Fruit fly (Drosophila melanogaster) whole organism, wandering third instar larva: ENCODE results near the gene CG7054.

ENCODE experiments used
- CG9705 ChIP-seq: fragments of 200-800 bp; sonication (Bioruptor generic); optimal IDR thresholded peaks from 2 replicates; lab custom pipeline; 2018; ENCODE audit warnings: missing biosample characterization, mild to moderate bottlenecking, missing genetic modification characterization
- Dfd ChIP-seq: fragments of >200 bp; optimal IDR thresholded peaks from 2 replicates; lab custom pipeline; 2017; ENCODE audit warnings: missing biosample characterization, missing genetic modification characterization
- Dif ChIP-seq: fragments of 200-275, 200-300 bp; sonication (Bioruptor generic); optimal IDR thresholded peaks from 2 replicates; lab custom pipeline; 2018; ENCODE audit warnings: missing biosample characterization, missing genetic modification characterization; ENCODE audit not compliant: partially characterized antibody
- GATAd ChIP-seq: sonication (Bioruptor generic); optimal IDR thresholded peaks from 2 replicates; lab custom pipeline; 2016; ENCODE audit warnings: missing biosample characterization, missing genetic modification characterization
- Hnf4 ChIP-seq: fragments of 200-800 bp; sonication (Bioruptor generic); optimal IDR thresholded peaks from 2 replicates; lab custom pipeline; 2016; ENCODE audit warnings: missing biosample characterization, mild to moderate bottlenecking, missing genetic modification characterization
- Hr83 ChIP-seq: fragments of 200-300 bp; sonication (Bioruptor generic); optimal IDR thresholded peaks from 2 replicates; lab custom pipeline; 2016; ENCODE audit warnings: missing biosample characterization, mild to moderate bottlenecking, missing genetic modification characterization, moderate library complexity; ENCODE audit not compliant: poor library complexity, severe bottlenecking
- Jra ChIP-seq: sonication (Bioruptor generic); optimal IDR thresholded peaks from 2 replicates; lab custom pipeline; 2016; ENCODE audit warnings: missing biosample characterization, missing genetic modification characterization
- Mio ChIP-seq: sonication (Bioruptor generic); optimal IDR thresholded peaks from 2 replicates; lab custom pipeline; 2016; ENCODE audit warnings: missing biosample characterization, missing genetic modification characterization
- Myc ChIP-seq: fragments of >200 bp; optimal IDR thresholded peaks from 2 replicates; lab custom pipeline; 2017
- OdsH ChIP-seq: fragments of 200-800 bp; sonication (Bioruptor generic); optimal IDR thresholded peaks from 2 replicates; lab custom pipeline; 2016; ENCODE audit warnings: missing biosample characterization, mild to moderate bottlenecking, missing genetic modification characterization
- Rel ChIP-seq, 2 experiments: fragments of 200-800 bp; sonication (Bioruptor generic) in 1 of 2; optimal IDR thresholded peaks; 2 replicates in 1 of 2; 3 replicates in 1 of 2; lab custom pipeline; 2016 to 2019; ENCODE audit warnings: mild to moderate bottlenecking in 2 of 2, missing biosample characterization in 2 of 2, missing genetic modification characterization in 2 of 2, moderate library complexity in 1 of 2
- Sp1 ChIP-seq: fragments of 200-800 bp; sonication (Bioruptor generic); optimal IDR thresholded peaks from 3 replicates; lab custom pipeline; 2019; ENCODE audit warnings: missing biosample characterization, mild to moderate bottlenecking, missing genetic modification characterization, moderate library complexity
- br ChIP-seq: fragments of 200-800 bp; sonication (Bioruptor generic); optimal IDR thresholded peaks from 2 replicates; lab custom pipeline; 2016; ENCODE audit warnings: missing biosample characterization, missing genetic modification characterization
- brk ChIP-seq: fragments of 200-800 bp; sonication (Bioruptor generic); optimal IDR thresholded peaks from 2 replicates; lab custom pipeline; 2016; ENCODE audit warnings: missing biosample characterization, mild to moderate bottlenecking, missing genetic modification characterization
- dl ChIP-seq, 2 experiments: fragments of 175-275, 200-275 bp in 1 of 2; fragments of 200-275 bp in 1 of 2; sonication (Bioruptor generic); optimal IDR thresholded peaks; lab custom pipeline; 2018; ENCODE audit warnings: mild to moderate bottlenecking in 2 of 2, missing biosample characterization in 2 of 2, missing genetic modification characterization in 2 of 2, moderate library complexity in 2 of 2; ENCODE audit not compliant: partially characterized antibody in 2 of 2, insufficient read depth in 1 of 2
- dsf ChIP-seq: sonication (Bioruptor generic); optimal IDR thresholded peaks from 2 replicates; lab custom pipeline; 2016; ENCODE audit warnings: missing biosample characterization, missing genetic modification characterization, borderline replicate concordance
- ey ChIP-seq: fragments of 200-800 bp; sonication (Bioruptor generic); optimal IDR thresholded peaks from 2 replicates; lab custom pipeline; 2016; ENCODE audit warnings: missing biosample characterization, missing genetic modification characterization
- foxo ChIP-seq, 2 experiments: fragments of 200-800 bp; sonication (Bioruptor generic); optimal IDR thresholded peaks; 2 replicates in 1 of 2; 3 replicates in 1 of 2; lab custom pipeline; 2016 to 2017; ENCODE audit warnings: missing biosample characterization in 2 of 2, missing genetic modification characterization in 2 of 2
- fru ChIP-seq: fragments of 200-800 bp; sonication (Bioruptor generic); optimal IDR thresholded peaks from 3 replicates; lab custom pipeline; 2016; ENCODE audit warnings: missing biosample characterization, mild to moderate bottlenecking, missing genetic modification characterization
- h ChIP-seq: fragments of 200-800 bp; sonication (Bioruptor generic); optimal IDR thresholded peaks from 3 replicates; lab custom pipeline; 2016; ENCODE audit warnings: missing biosample characterization, mild to moderate bottlenecking, missing genetic modification characterization
- psq ChIP-seq: fragments of 200-800 bp; sonication (Bioruptor generic); optimal IDR thresholded peaks from 3 replicates; lab custom pipeline; 2017; ENCODE audit warnings: missing biosample characterization, mild to moderate bottlenecking, missing genetic modification characterization, moderate library complexity
- rgr ChIP-seq: fragments of 200-800 bp; sonication (Bioruptor generic); optimal IDR thresholded peaks from 3 replicates; lab custom pipeline; 2016; ENCODE audit warnings: missing biosample characterization, mild to moderate bottlenecking, missing genetic modification characterization
- sage ChIP-seq: fragments of 200-800 bp; sonication (Bioruptor generic); optimal IDR thresholded peaks from 2 replicates; lab custom pipeline; 2016; ENCODE audit warnings: missing biosample characterization, mild to moderate bottlenecking, missing genetic modification characterization
- usp ChIP-seq: fragments of >200 bp; optimal IDR thresholded peaks from 2 replicates; lab custom pipeline; 2017; ENCODE audit warnings: missing biosample characterization, missing genetic modification characterization
- woc ChIP-seq: sonication (Bioruptor generic); optimal IDR thresholded peaks from 2 replicates; lab custom pipeline; 2016; ENCODE audit warnings: missing biosample characterization, mild to moderate bottlenecking, missing genetic modification characterization

CG7054 gene

DNA sequence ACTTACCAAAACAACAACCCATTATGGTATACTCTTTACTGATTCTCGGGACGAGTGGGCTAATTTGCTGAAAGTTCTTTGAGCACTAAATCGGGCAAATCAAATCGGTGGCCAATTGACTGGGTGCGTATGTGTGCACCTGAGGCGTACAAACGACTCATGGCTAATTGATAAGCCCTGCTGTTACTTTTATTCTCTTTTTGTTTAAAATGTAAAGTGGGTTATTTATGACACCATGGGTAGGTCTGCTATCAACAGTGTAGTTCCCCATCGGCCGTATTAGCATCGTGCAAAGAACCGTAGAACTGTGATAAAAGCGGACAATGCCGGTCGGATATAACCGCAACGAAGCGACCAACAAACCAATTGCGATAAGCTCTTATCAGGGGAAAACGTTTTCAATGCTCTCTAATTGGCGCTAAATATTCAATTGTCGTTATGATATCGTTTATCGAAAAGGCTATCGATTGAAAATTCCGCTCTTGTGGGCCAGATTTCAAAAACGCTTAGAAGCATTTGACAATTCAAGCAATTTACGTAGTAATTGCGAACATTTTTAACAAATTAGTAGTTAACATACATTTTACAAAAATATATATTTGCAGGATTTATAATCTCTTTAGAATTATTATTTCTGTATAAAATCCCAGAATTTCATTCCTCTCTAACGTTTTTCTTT is 17.5 kb upstream of the CG7054 start, which contains the start of gene CG34288 (continued):
- TF ChIP-seq br (GFP tag; lab: Kevin White, UChicago) (peak; percentile 43), Dif (GFP tag; lab: Kevin White, UChicago) (no peak), Rel (GFP tag; optimal IDR thresholded peaks at IDR 0.05; lab: Kevin White, UChicago) (peak; percentile 65), Rel (tag; optimal IDR thresholded peaks at IDR 0.05; lab: Kevin White, UChicago) (peak; percentile 96), Hr83 (GFP tag; lab: Kevin White, UChicago) (peak; percentile 87)

DNA sequence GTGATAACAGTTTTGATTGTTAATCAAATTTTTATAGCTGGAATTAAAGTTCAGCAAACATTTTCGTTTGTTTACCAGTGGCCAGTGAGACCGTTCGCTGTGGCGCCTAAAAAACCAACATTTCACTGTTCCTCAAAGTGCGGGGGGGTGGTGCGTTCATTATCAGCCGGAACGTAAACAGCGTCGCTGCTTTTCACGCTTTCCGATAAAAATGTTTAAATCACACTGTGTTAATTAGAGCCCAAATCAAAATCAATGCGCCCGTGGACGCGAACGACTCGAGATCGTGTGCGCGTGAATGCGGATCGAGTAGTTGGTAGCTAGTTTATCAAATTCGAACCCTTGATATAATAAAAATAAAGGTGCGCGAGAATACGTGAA is 16.9 kb upstream of the CG7054 start, which contains the start of gene CG34376:
Gene CG34376 (plus strand): TSS at position 226 of the 381 bp plus-strand sequence.
- TF ChIP-seq Hr83 (GFP tag; lab: Kevin White, UChicago) = peak; percentile 80
- peak; percentile 46 for TF ChIP-seq woc (GFP tag; lab: Kevin White, UChicago)
- no peak for TF ChIP-seq Dfd (GFP tag; lab: Kevin White, UChicago)
- TF ChIP-seq Dif (GFP tag; lab: Kevin White, UChicago) = peak; percentile 36
- TF ChIP-seq Rel (GFP tag; optimal IDR thresholded peaks at IDR 0.05; lab: Kevin White, UChicago) = no peak
- peak; percentile 67 for TF ChIP-seq Rel (tag; optimal IDR thresholded peaks at IDR 0.05; lab: Kevin White, UChicago)
- peak; percentile 3 for TF ChIP-seq h
- TF ChIP-seq sage (GFP tag; lab: Kevin White, UChicago) = no peak
- peak; percentile 88 for TF ChIP-seq psq (GFP tag; lab: Kevin White, UChicago)
- TF ChIP-seq rgr (GFP tag; lab: Kevin White, UChicago) = peak; percentile 8
- TF ChIP-seq Sp1 (GFP tag; lab: Kevin White, UChicago) = peak; percentile 8
- TF ChIP-seq, all 38 proteins: peak for 8

DNA sequence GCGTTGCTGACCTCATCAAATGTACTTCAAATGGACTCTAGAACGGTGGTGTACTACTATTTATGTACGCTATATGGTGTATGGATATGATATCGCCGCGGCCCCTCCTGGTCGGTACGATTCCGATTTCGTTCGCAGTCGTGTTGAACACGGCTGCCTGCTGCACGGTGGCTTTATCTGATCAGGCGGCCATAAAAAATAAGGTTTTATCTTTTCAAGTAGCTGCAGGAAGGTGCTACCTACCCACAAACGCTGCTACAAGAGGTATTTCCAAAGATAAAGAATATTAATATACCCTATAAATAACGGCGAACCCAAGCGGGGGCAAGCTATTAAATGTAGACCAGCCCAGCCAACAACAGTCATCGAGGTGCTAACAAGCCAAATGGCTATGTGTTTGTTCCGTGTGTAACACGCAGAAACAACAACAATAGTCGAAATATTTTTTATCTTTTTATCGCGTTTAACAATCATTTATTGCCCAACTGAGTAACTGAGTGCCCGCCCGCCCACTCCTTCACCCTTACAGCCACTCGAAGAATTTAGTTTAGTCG is 14.8 kb upstream of the CG7054 start:
- no peak for TF ChIP-seq Myc (lab: Kevin White, UChicago)
- no peak for TF ChIP-seq OdsH
- no peak for TF ChIP-seq CG9705 (GFP tag; lab: Kevin White, UChicago)

DNA sequence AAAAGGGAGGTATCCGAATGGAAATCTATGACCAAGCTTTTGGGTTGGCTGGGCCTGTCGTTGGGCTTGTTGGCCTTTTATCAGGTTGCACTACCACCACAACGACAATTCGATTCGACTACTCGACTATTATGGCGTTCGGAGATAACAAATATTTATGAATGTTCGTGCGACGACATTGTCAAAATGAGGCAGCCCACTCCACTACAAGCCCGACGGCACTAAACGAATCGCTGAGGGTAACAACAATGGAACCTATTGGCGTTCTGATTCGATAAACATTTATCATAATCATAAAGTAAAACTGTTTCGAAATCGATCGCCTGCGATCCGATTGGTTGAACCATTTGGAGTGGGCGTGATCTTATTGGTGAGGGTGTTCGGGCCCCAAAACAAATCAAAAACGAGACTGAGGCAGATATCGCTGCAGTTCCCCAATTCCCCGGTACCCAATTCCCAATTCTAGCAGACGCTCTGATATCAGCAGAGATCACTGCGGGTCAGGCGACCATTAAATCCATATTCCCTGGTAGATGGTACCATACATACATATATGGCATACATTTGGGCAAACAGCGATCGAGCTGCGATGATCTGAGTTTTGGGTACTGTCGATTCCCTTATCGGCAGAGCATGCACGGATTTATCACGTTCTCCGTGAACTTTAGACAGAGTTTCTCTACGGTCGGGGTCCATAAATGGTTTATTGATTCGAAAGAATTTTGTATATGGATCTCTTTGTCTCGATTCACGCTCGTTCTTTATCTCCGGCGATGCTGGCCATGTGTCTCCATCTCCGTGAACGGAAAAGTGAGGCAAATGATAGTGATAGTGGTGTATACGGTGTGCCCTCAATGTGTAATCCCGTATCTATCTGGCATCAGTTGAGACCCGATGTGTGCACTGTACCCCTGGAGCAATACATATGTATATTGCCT is 10.1 kb upstream of the CG7054 start:
- TF ChIP-seq sage (GFP tag; lab: Kevin White, UChicago) = no peak
- no peak for TF ChIP-seq Mio (GFP tag; lab: Kevin White, UChicago)
- TF ChIP-seq GATAd (GFP tag; lab: Kevin White, UChicago) = no peak
- TF ChIP-seq OdsH = no peak
- TF ChIP-seq brk (GFP tag; lab: Kevin White, UChicago) = no peak
- TF ChIP-seq Sp1 (GFP tag; lab: Kevin White, UChicago) = no peak
- TF ChIP-seq dl (GFP tag; optimal IDR thresholded peaks at IDR 0.05; lab: Kevin White, UChicago; ENCODE audit: insufficient read depth in 1 of 2, partially characterized antibody in 2 of 2) = no peak
- no peak for TF ChIP-seq usp (GFP tag; lab: Kevin White, UChicago)
- TF ChIP-seq woc (GFP tag; lab: Kevin White, UChicago) = no peak
- no peak for TF ChIP-seq dsf (GFP tag; lab: Kevin White, UChicago)
- no peak for TF ChIP-seq Hnf4

DNA sequence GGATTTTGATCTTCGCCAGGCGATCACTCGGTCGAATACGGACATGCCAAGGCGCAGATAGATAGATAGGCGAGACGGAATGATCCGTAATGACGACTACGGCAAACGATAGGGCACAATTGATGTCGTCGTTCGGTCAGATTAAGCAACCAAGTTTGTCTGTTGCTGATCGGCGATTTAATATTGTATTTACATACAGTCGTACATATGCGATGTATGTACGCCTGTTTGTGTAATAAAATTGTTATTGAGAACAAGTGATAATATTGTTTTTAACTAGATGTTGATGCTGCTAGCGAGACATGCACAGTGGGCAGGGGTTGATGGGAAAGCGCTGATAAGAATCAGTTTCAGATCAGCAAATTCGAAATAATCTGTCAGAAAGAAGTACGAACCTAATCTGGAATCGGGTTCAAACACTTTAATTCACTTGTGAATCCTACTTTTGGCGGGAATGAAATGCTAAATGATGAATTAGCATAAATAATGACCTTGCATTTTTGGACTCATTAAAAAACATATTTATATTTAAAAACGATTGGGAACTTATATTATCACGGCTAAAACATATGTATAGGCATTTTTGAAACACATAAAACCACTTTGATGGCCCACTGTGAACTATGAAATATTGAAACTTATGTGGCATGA is 9.3 kb upstream of the CG7054 start:
- TF ChIP-seq foxo (GFP tag; optimal IDR thresholded peaks at IDR 0.05; lab: Kevin White, UChicago) (peak in 1 of 2 experiments; percentile 15), fru (GFP tag; lab: Kevin White, UChicago) (peak; percentile 19), OdsH (peak; percentile 2), ey (peak; percentile 4), Jra (GFP tag; lab: Kevin White, UChicago) (no peak)
